Fruit fly (Drosophila melanogaster): Measurements from ENCODE around the gene Hsc70-4.

DNA sequence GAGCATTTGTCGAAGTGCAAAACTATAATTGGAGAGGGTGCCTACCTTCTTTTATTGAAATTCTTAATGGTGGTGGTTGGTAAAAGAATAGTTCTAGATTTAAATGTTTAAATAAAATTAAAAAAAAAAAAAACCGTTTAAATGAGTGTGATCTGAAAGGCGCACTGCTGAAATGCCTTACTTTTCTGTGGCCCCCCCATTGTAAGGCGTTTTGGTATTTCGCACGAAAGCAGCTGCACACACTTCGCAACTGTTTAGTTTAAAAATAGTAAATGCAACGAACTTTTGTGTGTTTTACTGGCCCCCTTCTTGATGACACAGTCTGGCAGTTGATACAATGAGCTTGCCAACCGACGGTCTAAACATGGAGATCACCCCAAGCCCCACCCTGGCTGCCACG, 25.9 kb downstream of the Hsc70-4 start, which contains the start of the genes CG14864 and Zip88E:
- no peak for TF ChIP-seq CTCF (optimal IDR thresholded peaks at IDR 0.05)
- no peak for TF ChIP-seq CG8478 (optimal IDR thresholded peaks at IDR 0.05)

Measured in S2 (cell line).